Worm (Caenorhabditis elegans) whole organism, L4 larva: ENCODE results near the gene med-1.
A peak's percentile ranks its signal among the peaks of the same experiment; 100 is the strongest.

ENCODE experiments used
- F37D6.2 ChIP-seq: sonication (generic microtip); optimal IDR thresholded peaks from 2 replicates; lab custom pipeline; 2016; ENCODE audit warnings: mild to moderate bottlenecking, missing genetic modification characterization, missing compliant biosample characterization
- ceh-82 ChIP-seq: sonication (generic microtip); optimal IDR thresholded peaks from 2 replicates; lab custom pipeline; 2017; ENCODE audit warnings: missing biosample characterization, missing genetic modification characterization
- duxl-1 ChIP-seq: sonication (generic microtip); optimal IDR thresholded peaks from 2 replicates; lab custom pipeline; 2016; ENCODE audit warnings: mild to moderate bottlenecking, missing genetic modification characterization, moderate library complexity, missing compliant biosample characterization; ENCODE audit not compliant: poor library complexity
- lin-15B ChIP-seq: fragments of 150-350 bp; sonication (generic microtip); optimal IDR thresholded peaks from 3 replicates; lab custom pipeline; 2014; ENCODE audit warnings: missing biosample characterization, missing genetic modification characterization
- lin-29 ChIP-seq: fragments of 200-800 bp; sonication (Bioruptor generic); IDR thresholded peaks from 2 replicates; pipeline ENCODE4 v1.3.6; 2022; ENCODE audit warnings: missing genetic modification reagents, missing genetic modification characterization, missing compliant biosample characterization
- lsy-2 ChIP-seq, 2 experiments: fragments of 150-350 bp in 1 of 2; sonication (generic microtip) in 1 of 2; optimal IDR thresholded peaks; 2 replicates each; lab custom pipeline; 2014 to 2017; ENCODE audit warnings: missing biosample characterization in 2 of 2, missing genetic modification characterization in 2 of 2
- mep-1 ChIP-seq: fragments of 150-350 bp; sonication (generic microtip); optimal IDR thresholded peaks from 3 replicates; lab custom pipeline; 2014; ENCODE audit warnings: missing biosample characterization, missing genetic modification characterization
- nhr-237 ChIP-seq: sonication (generic microtip); optimal IDR thresholded peaks from 2 replicates; lab custom pipeline; 2017; ENCODE audit warnings: missing biosample characterization, missing genetic modification characterization
- nhr-25 ChIP-seq: sonication (generic microtip); optimal IDR thresholded peaks from 2 replicates; lab custom pipeline; 2017; ENCODE audit warnings: missing genetic modification characterization, mild to moderate bottlenecking, missing compliant biosample characterization, antibody characterized with exemption, moderate library complexity, borderline replicate concordance; ENCODE audit not compliant: insufficient read depth
- nhr-76 ChIP-seq: fragments of 150-350 bp; optimal IDR thresholded peaks from 2 replicates; lab custom pipeline; 2014; ENCODE audit warnings: missing biosample characterization, missing genetic modification characterization
- snpc-4 ChIP-seq: fragments of 150-350 bp; optimal IDR thresholded peaks from 2 replicates; lab custom pipeline; 2014; ENCODE audit warnings: missing biosample characterization, missing genetic modification characterization
- tra-1 ChIP-seq: fragments of 200-800 bp; sonication (Bioruptor generic); IDR thresholded peaks from 2 replicates; pipeline ENCODE4 v1.3.6; 2022; ENCODE audit warnings: missing genetic modification reagents, missing genetic modification characterization, missing compliant biosample characterization
- unc-62 ChIP-seq, 3 experiments: fragments of 150-350 bp in 1 of 3; sonication (generic microtip); optimal IDR thresholded peaks in 2 of 3; peaks in 1 of 3; 1 replicate in 1 of 3; 2 replicates in 2 of 3; lab custom pipeline; 2014 to 2017; ENCODE audit warnings: missing biosample characterization in 3 of 3, missing genetic modification characterization in 3 of 3, missing genetic modification reagents in 3 of 3, missing genotype in 1 of 3

DNA sequence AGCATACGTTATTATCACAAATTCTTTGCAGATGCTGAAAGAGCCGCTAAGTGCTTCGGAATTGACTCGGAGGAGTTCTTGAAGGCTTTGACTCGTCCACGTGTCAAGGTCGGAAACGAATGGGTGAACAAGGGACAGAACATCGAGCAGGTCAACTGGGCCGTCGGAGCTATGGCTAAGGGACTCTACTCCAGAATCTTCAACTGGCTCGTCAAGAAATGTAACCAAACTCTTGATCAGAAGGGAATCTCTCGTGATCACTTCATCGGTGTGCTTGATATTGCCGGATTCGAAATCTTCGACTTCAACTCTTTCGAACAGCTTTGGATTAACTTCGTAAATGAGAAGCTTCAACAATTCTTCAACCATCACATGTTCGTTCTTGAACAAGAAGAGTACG, 39.4 kb downstream of the med-1 start:
- TF ChIP-seq lsy-2 (tag; optimal IDR thresholded peaks at IDR 0.05; lab: Kevin White, UChicago) (no peak), unc-62 (GFP tag; optimal IDR thresholded peaks at IDR 0.05 in 1 of 2; lab: Kevin White, UChicago) (peak in 1 of 2 experiments; percentile 94), unc-62 (tag; optimal IDR thresholded peaks at IDR 0.05; lab: Kevin White, UChicago) (no peak), snpc-4 (tag; lab: Kevin White, UChicago) (no peak), duxl-1 (tag; lab: Kevin White, UChicago) (no peak), mep-1 (tag; lab: Kevin White, UChicago) (no peak), ceh-82 (tag; lab: Kevin White, UChicago) (no peak), tra-1 (GFP tag; lab: Robert Waterston, UW) (no peak), nhr-237 (tag; lab: Kevin White, UChicago) (no peak), lin-29 (GFP tag; lab: Robert Waterston, UW) (no peak), nhr-76 (tag; lab: Kevin White, UChicago) (no peak), lin-15B (no peak), F37D6.2 (no peak), nhr-25 (tag; lab: Kevin White, UChicago) (no peak)
